Fruit fly (Drosophila melanogaster) whole organism, embryonic: ENCODE measurements around the gene Ist1.
A peak's percentile ranks its signal among the peaks of the same experiment; 100 is the strongest.

Experiments used
- Awh ChIP-seq: fragments of 200-800 bp; sonication (Bioruptor generic); IDR thresholded peaks from 2 replicates; pipeline ENCODE4, ENCODE4 v1.3.6; 2022; ENCODE audit warnings: missing biosample characterization, missing genetic modification characterization
- Bdp1 ChIP-seq: fragments of 200-800 bp; sonication (Bioruptor generic); optimal IDR thresholded peaks from 3 replicates; lab custom pipeline; 2016; ENCODE audit warnings: missing biosample characterization, missing genetic modification characterization
- Bgb ChIP-seq: fragments of 200-800 bp; sonication (Bioruptor generic); IDR thresholded peaks from 2 replicates; pipeline ENCODE4 v1.3.6; 2022; ENCODE audit warnings: missing biosample characterization, missing genetic modification characterization; ENCODE audit not compliant: partially characterized antibody
- CG10462 ChIP-seq: fragments of 200-800 bp; sonication (Bioruptor generic); optimal IDR thresholded peaks from 2 replicates; lab custom pipeline; 2016; ENCODE audit warnings: missing biosample characterization, missing genetic modification characterization
- CG10654 ChIP-seq: fragments of 200-800 bp; sonication (Bioruptor generic); optimal IDR thresholded peaks from 2 replicates; lab custom pipeline; 2016; ENCODE audit warnings: missing biosample characterization, missing genetic modification characterization
- CG11695 ChIP-seq: fragments of 200-800 bp; sonication (Bioruptor generic); IDR thresholded peaks from 3 replicates; pipeline ENCODE4 v1.3.6; 2022; ENCODE audit warnings: missing biosample characterization, missing genetic modification characterization
- CG13424 ChIP-seq: fragments of 200-800 bp; sonication (Bioruptor generic); optimal IDR thresholded peaks from 2 replicates; lab custom pipeline; 2019; ENCODE audit warnings: missing biosample characterization, mild to moderate bottlenecking, missing genetic modification characterization, moderate library complexity
- CG14014 ChIP-seq: fragments of 200-800 bp; sonication (Bioruptor generic); IDR thresholded peaks from 2 replicates; pipeline ENCODE4 v1.3.6; 2022; ENCODE audit warnings: missing biosample characterization, missing genetic modification characterization
- CG17385 ChIP-seq: fragments of 200-800 bp; sonication (Bioruptor generic); optimal IDR thresholded peaks from 3 replicates; lab custom pipeline; 2018; ENCODE audit warnings: missing biosample characterization, mild to moderate bottlenecking, missing genetic modification characterization
- CG18011 ChIP-seq: fragments of 200-800 bp; sonication (Bioruptor generic); optimal IDR thresholded peaks from 2 replicates; lab custom pipeline; 2017; ENCODE audit warnings: missing biosample characterization, missing genetic modification characterization, mild to moderate bottlenecking, moderate library complexity, missing genotype
- CG2116 ChIP-seq: fragments of 200-800 bp; sonication (Bioruptor generic); optimal IDR thresholded peaks from 3 replicates; lab custom pipeline; 2018; ENCODE audit warnings: missing biosample characterization, mild to moderate bottlenecking, missing genetic modification characterization
- CG33557 ChIP-seq: fragments of 200-800 bp; sonication (Bioruptor generic); optimal IDR thresholded peaks from 2 replicates; lab custom pipeline; 2019; ENCODE audit warnings: missing biosample characterization, mild to moderate bottlenecking, missing genetic modification characterization, moderate library complexity
- CG3726 ChIP-seq: fragments of 200-800 bp; sonication (Bioruptor generic); IDR thresholded peaks from 3 replicates; pipeline ENCODE4, ENCODE4 v1.3.6; 2022; ENCODE audit warnings: missing biosample characterization, missing genetic modification characterization
- CG3995 ChIP-seq: fragments of 200-800 bp; sonication (Bioruptor generic); optimal IDR thresholded peaks from 3 replicates; lab custom pipeline; 2016; ENCODE audit warnings: missing biosample characterization, missing genetic modification characterization
- CG4360 ChIP-seq: fragments of 200-800 bp; sonication (Bioruptor generic); IDR thresholded peaks from 2 replicates; pipeline ENCODE4 v1.3.6; 2022; ENCODE audit warnings: missing biosample characterization, missing genetic modification characterization
- CG4424 ChIP-seq: fragments of 200-800 bp; sonication (Bioruptor generic); optimal IDR thresholded peaks from 3 replicates; lab custom pipeline; 2016; ENCODE audit warnings: missing biosample characterization, missing genetic modification characterization
- CG4820 ChIP-seq: fragments of 200-800 bp; sonication (Bioruptor generic); optimal IDR thresholded peaks from 3 replicates; lab custom pipeline; 2016; ENCODE audit warnings: missing biosample characterization, missing genetic modification characterization
- CG6791 ChIP-seq: fragments of 200-800 bp; sonication (Bioruptor generic); IDR thresholded peaks from 3 replicates; pipeline ENCODE4 v1.3.6; 2022; ENCODE audit warnings: missing biosample characterization, missing genetic modification characterization; ENCODE audit not compliant: partially characterized antibody
- CG8281 ChIP-seq: fragments of 200-800 bp; sonication (Bioruptor generic); optimal IDR thresholded peaks from 2 replicates; lab custom pipeline; 2018; ENCODE audit warnings: missing biosample characterization, mild to moderate bottlenecking, missing genetic modification characterization, moderate library complexity
- D19A ChIP-seq: fragments of 200-800 bp; optimal IDR thresholded peaks from 3 replicates; lab custom pipeline; 2019; ENCODE audit warnings: missing biosample characterization, mild to moderate bottlenecking, missing genetic modification characterization, moderate library complexity
- Dfd ChIP-seq, 2 experiments: fragments of >200 bp; optimal IDR thresholded peaks; 2 replicates each; lab custom pipeline; 2017; ENCODE audit warnings: missing biosample characterization in 2 of 2, missing genetic modification characterization in 2 of 2
- Dp ChIP-seq: fragments of 200-800 bp; sonication (Bioruptor generic); optimal IDR thresholded peaks from 2 replicates; lab custom pipeline; 2018; ENCODE audit warnings: missing biosample characterization, mild to moderate bottlenecking, missing genetic modification characterization, moderate library complexity
- Ets65A ChIP-seq: fragments of 200-800 bp; sonication (Bioruptor generic); peaks from one replicate; lab custom pipeline; 2016; ENCODE audit warnings: missing biosample characterization, missing genetic modification characterization
- H2.0 ChIP-seq: fragments of 200-800 bp; sonication (Bioruptor generic); IDR thresholded peaks from 2 replicates; pipeline ENCODE4 v1.3.6; 2022; ENCODE audit warnings: missing biosample characterization, missing genetic modification characterization
- Hr51 ChIP-seq, 2 experiments: fragments of 200-800 bp; sonication (Bioruptor generic); optimal IDR thresholded peaks; 2 replicates in 1 of 2; 3 replicates in 1 of 2; lab custom pipeline; 2016 to 2018; ENCODE audit warnings: missing biosample characterization in 2 of 2, missing genetic modification characterization in 2 of 2, mild to moderate bottlenecking in 1 of 2, moderate library complexity in 1 of 2
- Mrtf ChIP-seq: fragments of 200-800 bp; sonication (Bioruptor generic); IDR thresholded peaks from 3 replicates; pipeline ENCODE4 v1.3.6; 2022; ENCODE audit warnings: missing biosample characterization, missing genetic modification characterization
- Neu2 ChIP-seq: fragments of 200-800 bp; sonication (Bioruptor generic); optimal IDR thresholded peaks from 3 replicates; lab custom pipeline; 2016; ENCODE audit warnings: missing biosample characterization, missing genetic modification characterization, borderline replicate concordance
- PHDP ChIP-seq: fragments of 200-800 bp; sonication (Bioruptor generic); optimal IDR thresholded peaks from 3 replicates; lab custom pipeline; 2018; ENCODE audit warnings: missing biosample characterization, mild to moderate bottlenecking, missing genetic modification characterization, moderate library complexity
- Ravus ChIP-seq: fragments of 200-800 bp; sonication (Bioruptor generic); IDR thresholded peaks from 2 replicates; pipeline ENCODE4 v1.3.6; 2022; ENCODE audit warnings: missing biosample characterization, missing genetic modification characterization
- Vsx1 ChIP-seq: fragments of 200-800 bp; sonication (Bioruptor generic); optimal IDR thresholded peaks from 2 replicates; lab custom pipeline; 2017; ENCODE audit warnings: missing biosample characterization, mild to moderate bottlenecking, missing genetic modification characterization, missing genetic modification reagents
- aop ChIP-seq: fragments of 200-800 bp; sonication (Bioruptor generic); IDR thresholded peaks from 2 replicates; pipeline ENCODE4 v1.3.6; 2022; ENCODE audit warnings: missing biosample characterization, missing genetic modification characterization
- bsh ChIP-seq, 2 experiments: fragments of 200-800 bp; sonication (Bioruptor generic); optimal IDR thresholded peaks; 2 replicates each; lab custom pipeline; 2017 to 2018; ENCODE audit warnings: mild to moderate bottlenecking in 2 of 2, missing biosample characterization in 2 of 2, missing genetic modification characterization in 2 of 2, moderate library complexity in 1 of 2
- cas ChIP-seq: fragments of 200-800 bp; sonication (Bioruptor generic); IDR thresholded peaks from 2 replicates; pipeline ENCODE4 v1.3.6; 2022; ENCODE audit warnings: missing biosample characterization, missing genetic modification characterization
- crol ChIP-seq: fragments of 200-800 bp; sonication (Bioruptor generic); IDR thresholded peaks from 2 replicates; pipeline ENCODE4 v1.3.6; 2022; ENCODE audit warnings: missing biosample characterization, missing genetic modification characterization
- cwo ChIP-seq: fragments of 200-800 bp; sonication (Bioruptor generic); optimal IDR thresholded peaks from 3 replicates; lab custom pipeline; 2017; ENCODE audit warnings: missing biosample characterization, missing genetic modification characterization, mild to moderate bottlenecking, moderate library complexity, missing genetic modification reagents
- danr ChIP-seq: fragments of 200-800 bp; sonication (Bioruptor generic); IDR thresholded peaks from 2 replicates; pipeline ENCODE4 v1.3.6; 2022; ENCODE audit warnings: missing biosample characterization, missing genetic modification characterization
- gce ChIP-seq: fragments of 200-800 bp; sonication (Bioruptor generic); IDR thresholded peaks from 3 replicates; pipeline ENCODE4 v1.3.6; 2022; ENCODE audit warnings: missing biosample characterization, missing genetic modification characterization
- gem ChIP-seq: fragments of 200-800 bp; sonication (Bioruptor generic); optimal IDR thresholded peaks from 2 replicates; lab custom pipeline; 2019; ENCODE audit warnings: missing biosample characterization, mild to moderate bottlenecking, missing genetic modification characterization, moderate library complexity
- kah ChIP-seq: fragments of 200-800 bp; sonication (Bioruptor generic); optimal IDR thresholded peaks from 2 replicates; lab custom pipeline; 2018; ENCODE audit warnings: missing biosample characterization, mild to moderate bottlenecking, missing genetic modification characterization
- klu ChIP-seq: fragments of 200-800 bp; sonication (Bioruptor generic); IDR thresholded peaks from 2 replicates; pipeline ENCODE4 v1.3.6; 2022; ENCODE audit warnings: missing biosample characterization, missing genetic modification characterization
- p53 ChIP-seq: fragments of 200-800 bp; sonication (Bioruptor generic); optimal IDR thresholded peaks from 2 replicates; lab custom pipeline; 2016; ENCODE audit warnings: missing biosample characterization, missing genetic modification characterization
- pan ChIP-seq, 4 experiments: fragments of >200 bp in 3 of 4; fragments of 200-800 bp in 1 of 4; sonication (Bioruptor generic) in 1 of 4; optimal IDR thresholded peaks in 3 of 4; IDR thresholded peaks in 1 of 4; 2 replicates each; pipeline versions ENCODE4 v1.3.6 to Lab custom; 2017 to 2022; ENCODE audit warnings: missing biosample characterization in 2 of 4, missing genetic modification characterization in 2 of 4, mixed read lengths in 1 of 4
- pum ChIP-seq: fragments of 200-800 bp; sonication (Bioruptor generic); optimal IDR thresholded peaks from 2 replicates; lab custom pipeline; 2016; ENCODE audit warnings: missing biosample characterization, missing genetic modification characterization
- tgo ChIP-seq: fragments of 200-800 bp; sonication (Bioruptor generic); IDR thresholded peaks from 3 replicates; pipeline ENCODE4 v1.3.6; 2022; ENCODE audit warnings: missing biosample characterization, missing genetic modification characterization

Gene Ist1

DNA sequence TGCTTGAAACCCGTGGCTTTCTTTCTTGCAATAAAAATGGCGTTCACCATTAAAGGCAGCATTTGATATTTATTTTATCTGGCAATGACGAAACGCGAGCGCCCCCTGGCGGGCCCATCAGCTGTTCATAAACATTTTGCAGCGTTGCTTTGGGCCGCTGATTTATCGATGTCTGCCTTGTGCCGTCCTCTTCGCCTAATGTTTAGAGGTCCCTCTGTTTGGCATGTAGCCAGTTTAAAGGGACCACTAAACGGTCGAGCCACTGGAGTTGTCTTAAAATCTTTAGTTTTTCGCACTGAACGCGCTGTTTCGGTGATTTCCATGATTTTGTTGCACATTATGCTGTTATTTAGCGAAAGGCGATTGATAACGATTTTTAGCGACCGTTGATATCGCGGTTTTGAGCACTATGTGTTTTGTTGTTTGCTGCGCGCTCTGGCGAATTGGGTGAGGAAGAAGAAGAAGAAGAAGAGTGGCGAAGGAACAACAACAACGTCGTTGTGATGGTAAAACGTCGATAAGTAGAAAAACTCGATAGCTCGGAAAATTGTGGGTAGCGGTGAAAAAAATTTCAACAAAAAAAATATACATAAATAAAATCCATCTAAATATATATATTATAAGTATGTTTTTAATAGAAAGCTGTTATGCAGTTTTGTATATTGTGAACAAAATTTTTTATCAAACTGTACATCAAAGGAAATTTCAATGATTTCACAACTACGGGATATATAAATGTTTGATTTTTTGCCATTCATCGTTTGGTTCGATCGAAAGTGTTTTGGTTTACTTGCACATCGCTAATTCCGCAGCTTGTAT lies 3.8 kb downstream of the Ist1 start, which contains the start of the genes velo and Sbds (continued):
- no peak for TF ChIP-seq CG10654 (GFP tag; lab: Kevin White, UChicago)
- peak; percentile 51 for TF ChIP-seq PHDP (tag; lab: Kevin White, UChicago)
- TF ChIP-seq, all 482 proteins: peak for 229

DNA sequence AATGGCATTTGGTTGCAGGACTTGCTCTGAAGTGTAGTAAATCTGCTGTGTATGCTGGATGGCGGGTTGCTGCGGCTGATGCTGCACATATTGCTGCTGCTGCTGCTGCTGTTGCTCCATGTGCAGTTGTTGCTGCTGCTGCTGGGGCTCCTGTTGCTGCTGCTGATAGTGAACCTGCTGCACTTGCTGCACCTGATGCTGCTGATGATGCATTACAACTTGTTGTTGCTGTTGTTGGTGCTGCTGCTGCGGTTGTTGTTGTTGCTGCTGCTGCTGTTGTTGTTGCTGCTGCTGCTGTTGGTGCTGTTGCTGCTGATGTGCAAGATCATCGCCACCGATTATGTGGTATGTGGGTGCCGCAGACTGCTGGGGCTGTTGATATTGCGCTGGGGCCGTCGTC lies 5.5 kb downstream of the Ist1 start:
- TF ChIP-seq CG4360 (GFP tag; lab: Robert Waterston, UW) (peak; percentile 46; the same call in 1 of the 2 replicates), Dfd (GFP tag; optimal IDR thresholded peaks at IDR 0.05; lab: Kevin White, UChicago) (peak in 1 of 2 experiments; percentile 93), CG6791 (GFP tag; lab: Robert Waterston, UW) (0 out of 3 replicates have a peak, but pooled peaks have one; percentile 7), CG18011 (GFP tag; lab: Kevin White, UChicago) (no peak)

DNA sequence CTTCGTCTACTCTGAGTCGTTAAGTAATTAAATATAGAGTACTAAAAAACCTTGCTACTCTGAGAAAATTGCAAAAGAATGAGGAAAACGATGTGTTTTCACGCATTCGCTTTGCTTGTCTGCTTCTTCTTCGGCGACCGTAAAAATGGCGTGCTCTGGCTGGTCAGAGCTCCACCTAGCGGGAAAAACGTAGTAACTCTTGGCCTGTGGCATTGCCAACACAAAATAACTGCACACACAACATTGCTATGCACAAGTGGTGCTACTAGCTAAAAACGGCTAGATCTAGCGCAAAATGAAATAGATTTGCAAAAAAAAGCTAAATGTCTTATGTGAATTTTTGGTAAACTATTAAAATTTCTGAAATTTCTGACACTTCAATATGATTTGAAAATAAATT lies 9.2 kb downstream of the Ist1 start:
- TF ChIP-seq CG10462 (GFP tag; lab: Kevin White, UChicago) (no peak), CG11695 (GFP tag; lab: Robert Waterston, UW) (peak; percentile 19; the same call in 1 of the 3 replicates), gce (GFP tag; lab: Robert Waterston, UW) (0 out of 3 replicates have a peak, but pooled peaks have one; percentile 24), cwo (no peak), D19A (tag; lab: Kevin White, UChicago) (peak; percentile 32), CG4820 (peak; percentile 16), tgo (GFP tag; lab: Robert Waterston, UW) (peak; percentile 20; the same call in 1 of the 3 replicates), Awh (GFP tag; lab: Robert Waterston, UW) (no peak), Ets65A (GFP tag; lab: Kevin White, UChicago) (peak; percentile 73), pum (peak; percentile 35), crol (GFP tag; lab: Robert Waterston, UW) (no peak; the same call in 1 of the 2 replicates), CG17385 (GFP tag; lab: Kevin White, UChicago) (peak; percentile 97), aop (0 out of 2 replicates have a peak, but pooled peaks have one; percentile 4), CG3726 (GFP tag; lab: Robert Waterston, UW) (no peak), Hr51 (GFP tag; optimal IDR thresholded peaks at IDR 0.05; lab: Kevin White, UChicago) (peak; percentile 4 to 41), CG2116 (peak; percentile 95), Bdp1 (GFP tag; lab: Kevin White, UChicago) (no peak), p53 (peak; percentile 23), kah (GFP tag; lab: Kevin White, UChicago) (peak; percentile 19), Bgb (GFP tag; lab: Robert Waterston, UW) (peak; percentile 58; the same call in 1 of the 2 replicates), CG4424 (GFP tag; lab: Kevin White, UChicago) (peak; percentile 5), CG14014 (GFP tag; lab: Robert Waterston, UW) (peak; percentile 73), gem (tag; lab: Kevin White, UChicago) (peak; percentile 65), Neu2 (GFP tag; lab: Kevin White, UChicago) (peak; percentile 60), CG8281 (tag; lab: Kevin White, UChicago) (no peak), Dp (GFP tag; lab: Kevin White, UChicago) (peak; percentile 7), CG33557 (GFP tag; lab: Kevin White, UChicago) (peak; percentile 9), pan (optimal IDR thresholded peaks at IDR 0.05; lab: Kevin White, UChicago) (no peak), pan (GFP tag; optimal IDR thresholded peaks at IDR 0.05 in 1 of 2, IDR thresholded peaks at IDR 0.05 in 1 of 2) (peak in 1 of 2 experiments; percentile 52), danr (GFP tag; lab: Robert Waterston, UW) (no peak), Mrtf (GFP tag; lab: Robert Waterston, UW) (no peak; the same call in 2 of the 3 replicates), klu (GFP tag; lab: Robert Waterston, UW) (peak; percentile 20; the same call in 1 of the 2 replicates), cas (peak; percentile 24; the same call in 1 of the 2 replicates), Vsx1 (GFP tag; lab: Kevin White, UChicago) (no peak), CG13424 (tag; lab: Kevin White, UChicago) (peak; percentile 57), CG3995 (peak; percentile 50), bsh (GFP tag; optimal IDR thresholded peaks at IDR 0.05; lab: Kevin White, UChicago) (peak in 1 of 2 experiments; percentile 47), Ravus (GFP tag; lab: Robert Waterston, UW) (no peak), H2.0 (GFP tag; lab: Robert Waterston, UW) (no peak)
